Worm (Caenorhabditis elegans) whole organism, L2 larva: ENCODE results near the gene F41C3.11.

Source experiments
- R02D3.7 ChIP-seq: fragments of 150-350 bp; optimal IDR thresholded peaks from 2 replicates; lab custom pipeline; 2014; ENCODE audit warnings: missing biosample characterization, missing genetic modification characterization
- ZK546.5 ChIP-seq: sonication (generic microtip); optimal IDR thresholded peaks from 2 replicates; lab custom pipeline; 2017; ENCODE audit warnings: missing biosample characterization, missing genetic modification characterization
- ama-1 ChIP-seq: fragments of 150-350 bp; optimal IDR thresholded peaks from 2 replicates; lab custom pipeline; 2018; ENCODE audit warnings: inconsistent platforms
- blmp-1 ChIP-seq: sonication (generic microtip); optimal IDR thresholded peaks from 2 replicates; lab custom pipeline; 2017; ENCODE audit warnings: missing genetic modification characterization, mild to moderate bottlenecking, missing compliant biosample characterization, antibody characterized with exemption, moderate library complexity; ENCODE audit not compliant: insufficient read depth
- egl-27 ChIP-seq: sonication (generic microtip); optimal IDR thresholded peaks from 3 replicates; lab custom pipeline; 2017; ENCODE audit warnings: missing biosample characterization, missing genetic modification reagents, missing genetic modification characterization
- fos-1 ChIP-seq: fragments of 150-350 bp; optimal IDR thresholded peaks from 2 replicates; lab custom pipeline; 2014; ENCODE audit warnings: missing biosample characterization, missing genetic modification characterization
- lin-39 ChIP-seq: fragments of 150-350 bp; optimal IDR thresholded peaks from 2 replicates; lab custom pipeline; 2014; ENCODE audit warnings: missing biosample characterization, missing genetic modification reagents, missing genetic modification characterization
- lsy-2 ChIP-seq, 2 experiments: fragments of 150-350 bp in 1 of 2; sonication (generic microtip) in 1 of 2; optimal IDR thresholded peaks; 2 replicates each; lab custom pipeline; 2014 to 2017; ENCODE audit warnings: missing biosample characterization in 2 of 2, missing genetic modification characterization in 2 of 2
- nhr-10 ChIP-seq: sonication (generic microtip); optimal IDR thresholded peaks from 2 replicates; lab custom pipeline; 2017; ENCODE audit warnings: missing biosample characterization, missing genetic modification characterization
- nhr-11 ChIP-seq: fragments of 150-350 bp; optimal IDR thresholded peaks from 2 replicates; lab custom pipeline; 2014; ENCODE audit warnings: missing biosample characterization, missing genetic modification characterization
- nhr-77 ChIP-seq: fragments of 150-350 bp; optimal IDR thresholded peaks from 2 replicates; lab custom pipeline; 2014; ENCODE audit warnings: missing biosample characterization, missing genetic modification characterization
- peb-1 ChIP-seq: fragments of 150-350 bp; optimal IDR thresholded peaks from 2 replicates; lab custom pipeline; 2014; ENCODE audit warnings: missing biosample characterization, missing genetic modification characterization
- unc-62 ChIP-seq: fragments of 150-350 bp; optimal IDR thresholded peaks from 2 replicates; lab custom pipeline; 2014; ENCODE audit warnings: missing biosample characterization, missing genetic modification reagents, missing genetic modification characterization
- ztf-4 ChIP-seq: fragments of 150-350 bp; optimal IDR thresholded peaks from 2 replicates; lab custom pipeline; 2014; ENCODE audit warnings: missing biosample characterization, missing genetic modification characterization

DNA sequence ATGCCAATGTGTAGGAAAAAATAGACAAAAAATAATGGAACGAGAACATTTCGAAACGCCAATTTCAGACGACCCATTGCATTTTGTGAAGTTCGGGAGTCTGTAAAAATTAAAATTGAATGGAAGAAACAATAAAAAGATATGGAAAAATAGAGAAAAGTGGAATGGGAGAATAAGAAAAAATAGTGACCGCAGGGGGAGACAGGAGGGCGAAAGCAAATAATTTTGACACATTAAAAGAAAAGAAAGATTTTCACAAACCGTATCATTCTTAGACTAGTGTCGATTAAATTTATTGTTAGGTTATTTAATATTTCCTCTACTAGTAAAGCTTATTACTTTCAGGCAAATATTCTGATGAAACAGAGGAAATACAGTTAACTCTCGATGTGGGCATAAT lies at the start of gene F41C3.11:
- TF ChIP-seq peb-1 (tag; lab: Kevin White, UChicago): no peak
- TF ChIP-seq ama-1 (lab: Kevin White, UChicago): no peak
- no peak for TF ChIP-seq nhr-77
- TF ChIP-seq ztf-4: no peak
- no peak for TF ChIP-seq lin-39 (tag; lab: Kevin White, UChicago)
- TF ChIP-seq fos-1 (tag; lab: Kevin White, UChicago): no peak
- no peak for TF ChIP-seq lsy-2 (tag; optimal IDR thresholded peaks at IDR 0.05; lab: Kevin White, UChicago)
- TF ChIP-seq R02D3.7 (tag; lab: Kevin White, UChicago): no peak
- no peak for TF ChIP-seq nhr-10 (tag; lab: Kevin White, UChicago)
- no peak for TF ChIP-seq blmp-1 (tag; lab: Kevin White, UChicago)
- no peak for TF ChIP-seq nhr-11 (tag; lab: Kevin White, UChicago)
- no peak for TF ChIP-seq egl-27 (tag; lab: Kevin White, UChicago)
- TF ChIP-seq ZK546.5 (tag; lab: Kevin White, UChicago): no peak
- TF ChIP-seq unc-62 (GFP tag; lab: Kevin White, UChicago): no peak
